Fruit fly (Drosophila melanogaster) whole organism, embryonic: ENCODE results near the gene CG43760.
A peak's percentile ranks its signal among the peaks of the same experiment; 100 is the strongest.

ENCODE experiments used
- Abd-B ChIP-seq: fragments of 200-800 bp; sonication (Bioruptor generic); optimal IDR thresholded peaks from 2 replicates; lab custom pipeline; 2018; ENCODE audit warnings: missing biosample characterization, mild to moderate bottlenecking, missing genetic modification characterization, moderate library complexity
- Ada2b ChIP-seq: fragments of 200-800 bp; sonication (Bioruptor generic); IDR thresholded peaks from 2 replicates; pipeline ENCODE4 v1.3.6; 2022; ENCODE audit warnings: missing biosample characterization, missing genetic modification characterization
- B-H1 ChIP-seq: fragments of 200-800 bp; sonication (Bioruptor generic); IDR thresholded peaks from 3 replicates; pipeline ENCODE4 v1.3.6; 2022; ENCODE audit warnings: missing biosample characterization, missing genetic modification characterization
- CG11398 ChIP-seq: fragments of 200-800 bp; sonication (Bioruptor generic); optimal IDR thresholded peaks from 2 replicates; lab custom pipeline; 2016; ENCODE audit warnings: missing biosample characterization, missing genetic modification characterization
- CG11456 ChIP-seq: fragments of 200-800 bp; sonication (Bioruptor generic); IDR thresholded peaks from 3 replicates; pipeline ENCODE4 v1.3.6; 2022; ENCODE audit warnings: missing biosample characterization, missing genetic modification characterization
- CG11560 ChIP-seq: fragments of 200-800 bp; sonication (Bioruptor generic); IDR thresholded peaks from 3 replicates; pipeline ENCODE4 v1.3.6; 2022; ENCODE audit warnings: missing biosample characterization, missing genetic modification characterization
- CG11695 ChIP-seq: fragments of 200-800 bp; sonication (Bioruptor generic); IDR thresholded peaks from 3 replicates; pipeline ENCODE4 v1.3.6; 2022; ENCODE audit warnings: missing biosample characterization, missing genetic modification characterization
- CG12155 ChIP-seq: fragments of 200-800 bp; sonication (Bioruptor generic); optimal IDR thresholded peaks from 3 replicates; lab custom pipeline; 2016; ENCODE audit warnings: missing biosample characterization, missing genetic modification characterization
- CG15601 ChIP-seq: fragments of 200-800 bp; sonication (Bioruptor generic); optimal IDR thresholded peaks from 3 replicates; lab custom pipeline; 2019; ENCODE audit warnings: missing biosample characterization, mild to moderate bottlenecking, missing genetic modification characterization, moderate library complexity
- CG1647 ChIP-seq: fragments of 200-800 bp; sonication (Bioruptor generic); optimal IDR thresholded peaks from 3 replicates; lab custom pipeline; 2016; ENCODE audit warnings: missing biosample characterization, missing genetic modification characterization
- CG17568 ChIP-seq: fragments of 200-800 bp; sonication (Bioruptor generic); optimal IDR thresholded peaks from 2 replicates; lab custom pipeline; 2018; ENCODE audit warnings: missing biosample characterization, mild to moderate bottlenecking, missing genetic modification characterization, moderate library complexity
- CG18619 ChIP-seq: fragments of 200-800 bp; sonication (Bioruptor generic); optimal IDR thresholded peaks from 3 replicates; lab custom pipeline; 2017; ENCODE audit warnings: missing biosample characterization, mild to moderate bottlenecking, missing genetic modification characterization
- CG30020 ChIP-seq: fragments of 200-800 bp; optimal IDR thresholded peaks from 2 replicates; lab custom pipeline; 2019; ENCODE audit warnings: missing biosample characterization, mild to moderate bottlenecking, missing genetic modification characterization, moderate library complexity
- CG30403 ChIP-seq: fragments of 200-800 bp; sonication (Bioruptor generic); optimal IDR thresholded peaks from 3 replicates; lab custom pipeline; 2016; ENCODE audit warnings: missing biosample characterization, missing genetic modification characterization
- CG31224 ChIP-seq: fragments of 200-800 bp; sonication (Bioruptor generic); IDR thresholded peaks from 2 replicates; pipeline ENCODE4 v1.3.6; 2022; ENCODE audit warnings: missing biosample characterization, missing genetic modification characterization
- CG31365 ChIP-seq: fragments of 200-800 bp; sonication (Bioruptor generic); optimal IDR thresholded peaks from 2 replicates; lab custom pipeline; 2018; ENCODE audit warnings: missing biosample characterization, mild to moderate bottlenecking, missing genetic modification characterization
- CG4404 ChIP-seq: fragments of 200-800 bp; sonication (Bioruptor generic); IDR thresholded peaks from 2 replicates; pipeline ENCODE4 v1.3.6; 2022; ENCODE audit warnings: missing biosample characterization, missing genetic modification characterization
- CG4854 ChIP-seq: fragments of 200-800 bp; sonication (Bioruptor generic); optimal IDR thresholded peaks from 2 replicates; lab custom pipeline; 2016; ENCODE audit warnings: missing biosample characterization, missing genetic modification characterization, inconsistent platforms
- CG6272 ChIP-seq: fragments of 200-800 bp; sonication (Bioruptor generic); IDR thresholded peaks from 2 replicates; pipeline ENCODE4 v1.3.6; 2022; ENCODE audit warnings: missing biosample characterization, missing genetic modification characterization
- CG7963 ChIP-seq: fragments of 200-800 bp; sonication (Bioruptor generic); IDR thresholded peaks from 3 replicates; pipeline ENCODE4 v1.3.6; 2022; ENCODE audit warnings: missing biosample characterization, missing genetic modification characterization; ENCODE audit not compliant: partially characterized antibody
- CG7987 ChIP-seq: fragments of 200-800 bp; sonication (Bioruptor generic); optimal IDR thresholded peaks from 2 replicates; lab custom pipeline; 2018; ENCODE audit warnings: missing biosample characterization, mild to moderate bottlenecking, missing genetic modification characterization, moderate library complexity
- Chrac-16 ChIP-seq: fragments of 200-800 bp; sonication (Bioruptor generic); optimal IDR thresholded peaks from 3 replicates; lab custom pipeline; 2016; ENCODE audit warnings: missing biosample characterization, missing genetic modification characterization
- Dfd ChIP-seq, 2 experiments: fragments of >200 bp; optimal IDR thresholded peaks; 2 replicates each; lab custom pipeline; 2017; ENCODE audit warnings: missing biosample characterization in 2 of 2, missing genetic modification characterization in 2 of 2
- Ets65A ChIP-seq: fragments of 200-800 bp; sonication (Bioruptor generic); peaks from one replicate; lab custom pipeline; 2016; ENCODE audit warnings: missing biosample characterization, missing genetic modification characterization
- Gsc ChIP-seq: fragments of 200-800 bp; sonication (Bioruptor generic); IDR thresholded peaks from 2 replicates; pipeline ENCODE4 v1.3.6; 2022; ENCODE audit warnings: missing biosample characterization, missing genetic modification characterization
- Gug ChIP-seq: fragments of 200-800 bp; sonication (Bioruptor generic); IDR thresholded peaks from 4 replicates; pipeline ENCODE4 v1.3.6; 2022; ENCODE audit warnings: missing biosample characterization, missing genetic modification characterization
- Hr39 ChIP-seq: fragments of >200 bp; optimal IDR thresholded peaks from 2 replicates; lab custom pipeline; 2017
- Jarid2 ChIP-seq: fragments of 200-800 bp; sonication (Bioruptor generic); optimal IDR thresholded peaks from 3 replicates; lab custom pipeline; 2017; ENCODE audit warnings: mild to moderate bottlenecking, missing biosample characterization, missing genetic modification reagents, missing genetic modification characterization
- Lim3 ChIP-seq: fragments of 200-800 bp; sonication (Bioruptor generic); IDR thresholded peaks from 2 replicates; pipeline ENCODE4 v1.3.6; 2022; ENCODE audit warnings: missing biosample characterization, missing genetic modification characterization
- NK7.1 ChIP-seq: fragments of 200-800 bp; sonication (Bioruptor generic); optimal IDR thresholded peaks from 3 replicates; lab custom pipeline; 2016; ENCODE audit warnings: missing biosample characterization, missing genetic modification characterization
- Optix ChIP-seq: fragments of 200-800 bp; sonication (Bioruptor generic); IDR thresholded peaks from 3 replicates; pipeline ENCODE4 v1.3.6; 2022; ENCODE audit warnings: missing biosample characterization, missing genetic modification characterization
- Xbp1 ChIP-seq: fragments of 200-800 bp; sonication (Bioruptor generic); optimal IDR thresholded peaks from 3 replicates; lab custom pipeline; 2016; ENCODE audit warnings: missing biosample characterization, mild to moderate bottlenecking, missing genetic modification characterization
- YL-1 ChIP-seq: fragments of 200-800 bp; sonication (Bioruptor generic); optimal IDR thresholded peaks from 3 replicates; lab custom pipeline; 2017; ENCODE audit warnings: missing biosample characterization, mild to moderate bottlenecking, missing genetic modification characterization
- bigmax ChIP-seq: fragments of 200-800 bp; sonication (Bioruptor generic); optimal IDR thresholded peaks from 2 replicates; lab custom pipeline; 2018; ENCODE audit warnings: missing biosample characterization, mild to moderate bottlenecking, missing genetic modification characterization
- bsh ChIP-seq, 2 experiments: fragments of 200-800 bp; sonication (Bioruptor generic); optimal IDR thresholded peaks; 2 replicates each; lab custom pipeline; 2017 to 2018; ENCODE audit warnings: mild to moderate bottlenecking in 2 of 2, missing biosample characterization in 2 of 2, missing genetic modification characterization in 2 of 2, moderate library complexity in 1 of 2
- cato ChIP-seq: fragments of 200-800 bp; sonication (Bioruptor generic); optimal IDR thresholded peaks from 2 replicates; lab custom pipeline; 2016; ENCODE audit warnings: missing biosample characterization, missing genetic modification characterization, borderline replicate concordance
- cwo ChIP-seq: fragments of 200-800 bp; sonication (Bioruptor generic); optimal IDR thresholded peaks from 3 replicates; lab custom pipeline; 2017; ENCODE audit warnings: missing biosample characterization, missing genetic modification characterization, mild to moderate bottlenecking, moderate library complexity, missing genetic modification reagents
- dati ChIP-seq: fragments of 200-800 bp; sonication (Bioruptor generic); IDR thresholded peaks from 2 replicates; pipeline ENCODE4 v1.3.6; 2022; ENCODE audit warnings: missing biosample characterization, missing genetic modification characterization
- dmrt11E ChIP-seq: fragments of 200-800 bp; sonication (Bioruptor generic); optimal IDR thresholded peaks from 3 replicates; lab custom pipeline; 2018; ENCODE audit warnings: missing biosample characterization, mild to moderate bottlenecking, missing genetic modification characterization, moderate library complexity
- eve ChIP-seq, 2 experiments: fragments of >200 bp; optimal IDR thresholded peaks; 2 replicates each; lab custom pipeline; 2017; ENCODE audit warnings: missing biosample characterization in 2 of 2, missing genetic modification characterization in 2 of 2
- fd96Cb ChIP-seq: fragments of 200-800 bp; sonication (Bioruptor generic); optimal IDR thresholded peaks from 2 replicates; lab custom pipeline; 2018; ENCODE audit warnings: missing biosample characterization, mild to moderate bottlenecking, missing genetic modification characterization, moderate library complexity
- jigr1 ChIP-seq: fragments of 200-800 bp; sonication (Bioruptor generic); IDR thresholded peaks from 3 replicates; pipeline ENCODE4 v1.3.6; 2022; ENCODE audit warnings: missing biosample characterization, missing genetic modification characterization
- lab ChIP-seq: fragments of 200-800 bp; sonication (Bioruptor generic); optimal IDR thresholded peaks from 3 replicates; lab custom pipeline; 2017; ENCODE audit warnings: missing biosample characterization, missing genetic modification characterization, mild to moderate bottlenecking, moderate library complexity, missing genetic modification reagents
- nerfin-2 ChIP-seq: fragments of 200-800 bp; sonication (Bioruptor generic); IDR thresholded peaks from 2 replicates; pipeline ENCODE4 v1.3.6; 2022; ENCODE audit warnings: missing biosample characterization, missing genetic modification characterization; ENCODE audit not compliant: partially characterized antibody
- pan ChIP-seq, 4 experiments: fragments of >200 bp in 3 of 4; fragments of 200-800 bp in 1 of 4; sonication (Bioruptor generic) in 1 of 4; optimal IDR thresholded peaks in 3 of 4; IDR thresholded peaks in 1 of 4; 2 replicates each; pipeline versions ENCODE4 v1.3.6 to Lab custom; 2017 to 2022; ENCODE audit warnings: missing biosample characterization in 2 of 4, missing genetic modification characterization in 2 of 4, mixed read lengths in 1 of 4
- peb ChIP-seq: fragments of 200-800 bp; sonication (Bioruptor generic); IDR thresholded peaks from 2 replicates; pipeline ENCODE4 v1.3.6; 2022; ENCODE audit warnings: missing biosample characterization, missing genetic modification characterization
- sc ChIP-seq, 3 experiments: fragments of >200 bp in 2 of 3; fragments of 200-800 bp in 1 of 3; sonication (Bioruptor generic) in 1 of 3; optimal IDR thresholded peaks; 2 replicates in 2 of 3; 3 replicates in 1 of 3; lab custom pipeline; 2017; ENCODE audit warnings: mild to moderate bottlenecking in 1 of 3, missing biosample characterization in 1 of 3, missing genetic modification characterization in 1 of 3, missing genetic modification reagents in 1 of 3
- sna ChIP-seq: fragments of 200-800 bp; sonication (Bioruptor generic); IDR thresholded peaks from 2 replicates; pipeline ENCODE4 v1.3.6; 2022; ENCODE audit warnings: missing biosample characterization, missing genetic modification characterization; ENCODE audit not compliant: partially characterized antibody
- toy ChIP-seq: fragments of 200-800 bp; sonication (Bioruptor generic); IDR thresholded peaks from 2 replicates; pipeline ENCODE4 v1.3.6; 2022; ENCODE audit warnings: missing biosample characterization, missing genetic modification characterization
- tx ChIP-seq: fragments of 200-800 bp; sonication (Bioruptor generic); optimal IDR thresholded peaks from 2 replicates; lab custom pipeline; 2016; ENCODE audit warnings: missing biosample characterization, missing genetic modification characterization
- wek ChIP-seq: fragments of 200-800 bp; sonication (Bioruptor generic); optimal IDR thresholded peaks from 3 replicates; lab custom pipeline; 2018; ENCODE audit warnings: missing biosample characterization, mild to moderate bottlenecking, missing genetic modification characterization, moderate library complexity

CG43760 gene

dm6 chr2L:15770978-15771377 is 5.7 kb downstream of the CG43760 start, which contains the start of gene Ku80 (continued):
- TF ChIP-seq CG7963 (GFP tag; lab: Robert Waterston, UW) (peak; percentile 79), Optix (no peak), cwo (GFP tag; lab: Kevin White, UChicago) (no peak), CG31365 (no peak), Chrac-16 (no peak), CG17568 (no peak), sna (GFP tag; lab: Robert Waterston, UW) (peak; percentile 65), CG30020 (tag; lab: Kevin White, UChicago) (no peak), CG12155 (GFP tag; lab: Kevin White, UChicago) (no peak), CG4854 (GFP tag; lab: Kevin White, UChicago) (peak; percentile 91), CG11560 (tag; lab: Robert Waterston, UW) (no peak), Abd-B (GFP tag; lab: Kevin White, UChicago) (no peak), NK7.1 (GFP tag; lab: Kevin White, UChicago) (no peak), CG11695 (no peak), pan (optimal IDR thresholded peaks at IDR 0.05; lab: Kevin White, UChicago) (no peak), pan (GFP tag; optimal IDR thresholded peaks at IDR 0.05 in 1 of 2, IDR thresholded peaks at IDR 0.05 in 1 of 2) (no peak), wek (GFP tag; lab: Kevin White, UChicago) (no peak), tx (GFP tag; lab: Kevin White, UChicago) (no peak), CG11398 (GFP tag; lab: Kevin White, UChicago) (no peak), bsh (GFP tag; optimal IDR thresholded peaks at IDR 0.05; lab: Kevin White, UChicago) (no peak), Lim3 (GFP tag; lab: Robert Waterston, UW) (no peak), CG7987 (GFP tag; lab: Kevin White, UChicago) (no peak), Ets65A (GFP tag; lab: Kevin White, UChicago) (peak; percentile 78), lab (GFP tag; lab: Kevin White, UChicago) (no peak), CG18619 (GFP tag; lab: Kevin White, UChicago) (no peak), CG6272 (GFP tag; lab: Robert Waterston, UW) (no peak), Xbp1 (GFP tag; lab: Kevin White, UChicago) (no peak), eve (GFP tag; optimal IDR thresholded peaks at IDR 0.05; lab: Kevin White, UChicago) (no peak), B-H1 (GFP tag; lab: Robert Waterston, UW) (no peak), bigmax (no peak), Dfd (GFP tag; optimal IDR thresholded peaks at IDR 0.05; lab: Kevin White, UChicago) (no peak), dati (GFP tag; lab: Robert Waterston, UW) (no peak), jigr1 (no peak), nerfin-2 (GFP tag; lab: Robert Waterston, UW) (peak; percentile 83), YL-1 (GFP tag; lab: Kevin White, UChicago) (no peak), Gug (GFP tag; lab: Robert Waterston, UW) (no peak), dmrt11E (tag; lab: Kevin White, UChicago) (no peak), fd96Cb (tag; lab: Kevin White, UChicago) (no peak), peb (GFP tag; lab: Robert Waterston, UW) (no peak), CG4404 (GFP tag; lab: Robert Waterston, UW) (no peak), CG11456 (GFP tag; lab: Robert Waterston, UW) (no peak), toy (GFP tag; lab: Robert Waterston, UW) (no peak), cato (GFP tag; lab: Kevin White, UChicago) (no peak), Hr39 (no peak), CG15601 (tag; lab: Kevin White, UChicago) (no peak), CG30403 (GFP tag; lab: Kevin White, UChicago) (no peak), Gsc (GFP tag; lab: Robert Waterston, UW) (no peak), CG1647 (GFP tag; lab: Kevin White, UChicago) (no peak), Jarid2 (GFP tag; lab: Kevin White, UChicago) (no peak), Ada2b (no peak), CG31224 (GFP tag; lab: Robert Waterston, UW) (no peak), sc (optimal IDR thresholded peaks at IDR 0.05; lab: Kevin White, UChicago) (no peak), sc (GFP tag; optimal IDR thresholded peaks at IDR 0.05; lab: Kevin White, UChicago) (no peak)
